Fruit fly (Drosophila melanogaster): Measurements from ENCODE around the gene jar.

The jar gene

dm6 chr3R:24271071-24271470 lies at the start of gene jar (continued):
- peak; percentile 92 to 100 for TF ChIP-seq crp (GFP tag; optimal IDR thresholded peaks at IDR 0.05)
- TF ChIP-seq mirr (GFP tag; optimal IDR thresholded peaks at IDR 0.05), result peak; percentile 69
- peak; percentile 100 for TF ChIP-seq Dp (GFP tag; optimal IDR thresholded peaks at IDR 0.05)
- peak; percentile 57 for TF ChIP-seq CTCF (GFP tag; optimal IDR thresholded peaks at IDR 0.05)
- peak; percentile 35 for TF ChIP-seq CG17328 (GFP tag; IDR thresholded peaks at IDR 0.05)
- peak; percentile 69 for TF ChIP-seq B-H2 (GFP tag; optimal IDR thresholded peaks at IDR 0.05)
- TF ChIP-seq inv (GFP tag; IDR thresholded peaks at IDR 0.05; ENCODE audit: partially characterized antibody), result peak; percentile 83
- TF ChIP-seq CG9876 (GFP tag; optimal IDR thresholded peaks at IDR 0.05), result no peak
- no peak for TF ChIP-seq Spps (tag; optimal IDR thresholded peaks at IDR 0.05)
- TF ChIP-seq CrebB (tag; optimal IDR thresholded peaks at IDR 0.05), result peak; percentile 70
- peak; percentile 24 for TF ChIP-seq NC2α (GFP tag; optimal IDR thresholded peaks at IDR 0.05)
- TF ChIP-seq az2 (GFP tag; optimal IDR thresholded peaks at IDR 0.05), result no peak
- no peak for TF ChIP-seq lov (optimal IDR thresholded peaks at IDR 0.05)
- TF ChIP-seq lov (GFP tag; IDR thresholded peaks at IDR 0.05), result 0 out of 3 replicates have a peak, but pooled peaks have one; percentile 32
- TF ChIP-seq sob (GFP tag; IDR thresholded peaks at IDR 0.05), result peak; percentile 46; the same call in 1 of the 2 replicates
- peak; percentile 21 for TF ChIP-seq Hey (tag; optimal IDR thresholded peaks at IDR 0.05)
- TF ChIP-seq ATbp (GFP tag; optimal IDR thresholded peaks at IDR 0.05), result peak; percentile 21
- peak; percentile 37 for TF ChIP-seq lbe (GFP tag; optimal IDR thresholded peaks at IDR 0.05)
- peak; percentile 25; the same call in 1 of the 2 replicates for TF ChIP-seq ranshi (GFP tag; IDR thresholded peaks at IDR 0.05)
- TF ChIP-seq CG17912 (GFP tag; optimal IDR thresholded peaks at IDR 0.05), result peak; percentile 53
- TF ChIP-seq Sry-δ (GFP tag; optimal IDR thresholded peaks at IDR 0.05), result peak; percentile 98
- peak; percentile 77 for TF ChIP-seq CG13894 (tag; optimal IDR thresholded peaks at IDR 0.05)
- peak; percentile 70; the same call in 1 of the 2 replicates for TF ChIP-seq CG2129 (GFP tag; IDR thresholded peaks at IDR 0.05; ENCODE audit: partially characterized antibody)
- TF ChIP-seq CG6854 (GFP tag; optimal IDR thresholded peaks at IDR 0.05), result no peak
- TF ChIP-seq Atf3 (GFP tag; optimal IDR thresholded peaks at IDR 0.05), result no peak
- TF ChIP-seq CG12391 (tag; optimal IDR thresholded peaks at IDR 0.05), result peak; percentile 55
- TF ChIP-seq dm (GFP tag; optimal IDR thresholded peaks at IDR 0.05), result peak; percentile 36
- TF ChIP-seq D (optimal IDR thresholded peaks at IDR 0.05), result peak; percentile 5
- no peak for TF ChIP-seq D (GFP tag; optimal IDR thresholded peaks at IDR 0.05)
- TF ChIP-seq Rx (GFP tag; IDR thresholded peaks at IDR 0.05), result no peak
- no peak for TF ChIP-seq H2.0 (GFP tag; IDR thresholded peaks at IDR 0.05)
- peak; percentile 22 for TF ChIP-seq odd (GFP tag; optimal IDR thresholded peaks at IDR 0.05)
- no peak for TF ChIP-seq CkIIα-i1 (GFP tag; IDR thresholded peaks at IDR 0.05)
- TF ChIP-seq Sox100B (GFP tag; optimal IDR thresholded peaks at IDR 0.05), result no peak
- TF ChIP-seq CG15269 (tag; optimal IDR thresholded peaks at IDR 0.05), result peak; percentile 50
- TF ChIP-seq CG10209 (GFP tag; optimal IDR thresholded peaks at IDR 0.05), result peak; percentile 47
- no peak for TF ChIP-seq dmrt11E (tag; optimal IDR thresholded peaks at IDR 0.05)
- TF ChIP-seq CG8478 (optimal IDR thresholded peaks at IDR 0.05), result no peak
- no peak for TF ChIP-seq CG14441 (GFP tag; IDR thresholded peaks at IDR 0.05)
- TF ChIP-seq CG42726 (GFP tag; IDR thresholded peaks at IDR 0.05; ENCODE audit: partially characterized antibody), result peak; percentile 92
- TF ChIP-seq en (GFP tag; optimal IDR thresholded peaks at IDR 0.05), result no peak
- no peak for TF ChIP-seq Elba2 (GFP tag; optimal IDR thresholded peaks at IDR 0.05)
- TF ChIP-seq ci (GFP tag; IDR thresholded peaks at IDR 0.05), result peak; percentile 80; the same call in 2 of the 3 replicates
- TF ChIP-seq CG18262 (tag; optimal IDR thresholded peaks at IDR 0.05), result peak; percentile 30
- TF ChIP-seq Awh (GFP tag; IDR thresholded peaks at IDR 0.05), result 0 out of 2 replicates have a peak, but pooled peaks have one; percentile 45
- peak; percentile 14 for TF ChIP-seq ems (GFP tag; optimal IDR thresholded peaks at IDR 0.05)
- peak; percentile 50 for TF ChIP-seq bigmax (GFP tag; optimal IDR thresholded peaks at IDR 0.05)
- TF ChIP-seq zfh1 (GFP tag; IDR thresholded peaks at IDR 0.05), result peak; percentile 29; the same call in 1 of the 3 replicates
- peak; percentile 4 for TF ChIP-seq CG13775 (GFP tag; optimal IDR thresholded peaks at IDR 0.05)
- no peak for TF ChIP-seq dysf (GFP tag; IDR thresholded peaks at IDR 0.05)
- peak; percentile 24 for TF ChIP-seq CG2202 (tag; optimal IDR thresholded peaks at IDR 0.05)
- no peak for TF ChIP-seq tgo (GFP tag; IDR thresholded peaks at IDR 0.05)

Data from whole organism, embryonic.